Worm (Caenorhabditis elegans) whole organism, L4/young adult: ENCODE data around the gene tceb-3.

Source experiments
- W03F9.2 ChIP-seq: fragments of 150-350 bp; optimal IDR thresholded peaks from 2 replicates; lab custom pipeline; 2014; ENCODE audit warnings: missing biosample characterization, missing genetic modification characterization
- him-1 ChIP-seq: sonication (generic microtip); optimal IDR thresholded peaks from 2 replicates; lab custom pipeline; 2016; ENCODE audit warnings: missing genotype, missing genetic modification reagents, missing genetic modification characterization, missing compliant biosample characterization

DNA sequence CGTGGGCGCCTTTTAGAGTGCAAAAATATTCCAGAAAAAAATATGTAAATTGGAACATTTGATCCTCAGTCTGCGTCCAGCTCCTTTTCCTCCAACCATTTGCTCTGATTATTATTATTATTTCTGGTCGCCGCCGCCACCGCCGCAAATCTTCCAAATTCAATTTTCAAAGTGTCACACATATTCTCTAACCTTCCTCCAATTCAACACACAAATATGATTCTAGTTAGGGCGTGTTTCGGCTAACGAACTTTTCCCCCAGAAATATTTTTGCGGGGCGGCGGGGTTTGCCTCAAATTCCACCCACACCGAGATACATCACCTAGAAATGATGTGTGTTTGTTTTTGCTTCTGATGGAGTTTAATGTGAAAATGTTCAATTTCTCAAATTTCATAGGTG lies 24.5 kb upstream of the tceb-3 start:
- TF ChIP-seq him-1 (no peak), W03F9.2 (tag; lab: Kevin White, UChicago) (no peak)
